Worm (Caenorhabditis elegans): ENCODE results near the gene dmsr-13.

Gene dmsr-13

DNA sequence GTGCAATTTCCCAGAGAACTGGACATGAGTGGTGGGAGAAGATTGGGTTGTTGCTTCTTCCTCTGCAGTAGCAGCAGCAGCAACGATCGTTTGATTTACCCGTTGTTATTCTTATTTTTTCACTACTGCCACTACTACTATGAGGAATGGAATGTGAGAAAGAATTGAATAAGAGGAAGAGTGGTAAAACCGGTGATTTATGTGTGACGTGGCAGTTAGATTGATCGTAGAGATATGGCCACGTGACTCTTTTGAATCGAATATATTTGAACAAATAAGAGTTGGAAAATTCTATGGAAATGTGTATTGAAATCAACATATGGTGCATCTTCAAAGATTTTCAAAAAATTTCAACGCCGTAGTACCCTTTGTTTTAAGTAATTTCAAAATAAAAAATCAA lies 23.4 kb downstream of the dmsr-13 start:
- TF ChIP-seq ceh-16 (tag; optimal IDR thresholded peaks at IDR 0.05) (no peak), C34F6.9 (tag; optimal IDR thresholded peaks at IDR 0.05) (peak; percentile 7), elt-3 (tag; optimal IDR thresholded peaks at IDR 0.05) (no peak), sma-9 (GFP tag; optimal IDR thresholded peaks at IDR 0.05) (no peak), sma-9 (tag; optimal IDR thresholded peaks at IDR 0.05) (no peak), mdl-1 (tag; optimal IDR thresholded peaks at IDR 0.05) (no peak), ztf-1 (GFP tag; conservative IDR thresholded peaks at IDR 0.05) (no peak), gmeb-1 (tag; optimal IDR thresholded peaks at IDR 0.05) (no peak), unc-39 (tag; optimal IDR thresholded peaks at IDR 0.05) (no peak), R02D3.7 (tag; optimal IDR thresholded peaks at IDR 0.05) (no peak), nhr-10 (tag; optimal IDR thresholded peaks at IDR 0.05) (no peak), crh-2 (tag; optimal IDR thresholded peaks at IDR 0.05) (peak; percentile 83)

DNA sequence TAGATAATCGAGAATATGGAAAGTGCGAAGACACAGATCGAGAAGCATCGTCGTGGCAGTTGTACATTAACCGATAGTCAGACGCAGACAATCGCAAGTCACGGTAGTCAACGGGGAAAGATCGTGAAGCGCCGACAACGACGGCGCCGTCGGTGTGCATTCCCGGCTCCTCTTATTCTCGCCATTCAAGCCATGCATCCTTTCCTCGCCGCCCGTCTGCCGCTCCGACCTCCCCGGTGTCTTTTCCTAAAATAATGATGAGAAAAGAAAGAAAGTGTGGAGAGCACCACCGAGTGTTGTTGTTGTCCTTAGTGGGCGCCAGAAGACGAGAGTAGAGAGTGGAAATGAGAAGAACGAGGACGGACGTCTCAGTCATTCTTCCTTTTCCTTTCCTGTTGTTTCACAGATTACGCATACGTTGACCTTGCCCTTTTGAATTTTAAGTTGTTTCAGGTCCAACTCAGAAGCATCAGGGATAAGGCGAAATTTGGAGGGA lies 25.9 kb downstream of the dmsr-13 start, which contains the start of gene ZC404.1:
TSS of gene ZC404.1 (plus strand) at position 446 of the 496 bp plus-strand sequence.
- TF ChIP-seq mab-5 (tag; optimal IDR thresholded peaks at IDR 0.05): no peak
- no peak for TF ChIP-seq ceh-82 (tag; optimal IDR thresholded peaks at IDR 0.05)
- no peak for TF ChIP-seq unc-62 (GFP tag; optimal IDR thresholded peaks at IDR 0.05)
- no peak for TF ChIP-seq zag-1 (tag; optimal IDR thresholded peaks at IDR 0.05)
- no peak for TF ChIP-seq nhr-237 (tag; optimal IDR thresholded peaks at IDR 0.05)
- peak; percentile 38 for TF ChIP-seq unc-55 (GFP tag; optimal IDR thresholded peaks at IDR 0.05)
- no peak for TF ChIP-seq fos-1 (tag; optimal IDR thresholded peaks at IDR 0.05)
- TF ChIP-seq elt-1 (tag; optimal IDR thresholded peaks at IDR 0.05): no peak
- TF ChIP-seq Y55F3AM.14 (GFP tag; optimal IDR thresholded peaks at IDR 0.05): no peak
- no peak for TF ChIP-seq ama-1 (optimal IDR thresholded peaks at IDR 0.05)
- TF ChIP-seq C34F6.9 (tag; optimal IDR thresholded peaks at IDR 0.05): no peak
- no peak for TF ChIP-seq ZK546.5 (tag; optimal IDR thresholded peaks at IDR 0.05)
- TF ChIP-seq snpc-4 (tag; optimal IDR thresholded peaks at IDR 0.05): peak; percentile 62
- no peak for TF ChIP-seq ztf-1 (GFP tag; conservative IDR thresholded peaks at IDR 0.05)
- no peak for TF ChIP-seq nhr-21 (tag; optimal IDR thresholded peaks at IDR 0.05)
- peak; percentile 6 for TF ChIP-seq nhr-129 (tag; optimal IDR thresholded peaks at IDR 0.05)
- TF ChIP-seq ceh-16 (tag; optimal IDR thresholded peaks at IDR 0.05): peak; percentile 27
- TF ChIP-seq peb-1 (tag; optimal IDR thresholded peaks at IDR 0.05): no peak
- TF ChIP-seq dmd-4 (tag; optimal IDR thresholded peaks at IDR 0.05): no peak
- no peak for TF ChIP-seq crh-2 (tag; optimal IDR thresholded peaks at IDR 0.05)
- no peak for TF ChIP-seq nhr-11 (tag; optimal IDR thresholded peaks at IDR 0.05)
- no peak for TF ChIP-seq nhr-23 (tag; optimal IDR thresholded peaks at IDR 0.05)
- TF ChIP-seq nhr-25 (tag; optimal IDR thresholded peaks at IDR 0.05): no peak
- TF ChIP-seq F13H6.1 (tag; optimal IDR thresholded peaks at IDR 0.05): peak; percentile 34

DNA sequence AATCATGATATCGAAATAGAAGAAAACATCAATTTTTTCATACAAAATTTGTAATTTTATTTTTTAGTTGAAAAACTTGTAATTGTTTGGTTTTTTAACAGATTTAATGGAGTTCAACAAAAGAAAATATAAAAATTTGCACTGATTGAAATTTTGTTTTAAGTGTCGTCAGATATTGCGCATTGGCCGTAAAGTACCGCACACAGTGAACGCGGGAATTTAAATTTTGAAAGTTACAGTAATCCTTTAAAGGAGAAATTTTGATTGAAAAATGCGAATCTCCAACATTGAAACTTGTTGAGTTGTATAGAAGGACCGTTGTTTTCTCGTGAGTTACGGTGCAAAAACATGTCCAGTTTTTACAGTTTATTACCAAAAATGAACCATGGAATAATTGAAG lies 26.7 kb downstream of the dmsr-13 start:
- TF ChIP-seq lin-11 (tag; optimal IDR thresholded peaks at IDR 0.05): no peak
- no peak for TF ChIP-seq ztf-4 (tag; optimal IDR thresholded peaks at IDR 0.05)
- TF ChIP-seq lsy-2 (tag; optimal IDR thresholded peaks at IDR 0.05): peak in 1 of 2 experiments; percentile 27

DNA sequence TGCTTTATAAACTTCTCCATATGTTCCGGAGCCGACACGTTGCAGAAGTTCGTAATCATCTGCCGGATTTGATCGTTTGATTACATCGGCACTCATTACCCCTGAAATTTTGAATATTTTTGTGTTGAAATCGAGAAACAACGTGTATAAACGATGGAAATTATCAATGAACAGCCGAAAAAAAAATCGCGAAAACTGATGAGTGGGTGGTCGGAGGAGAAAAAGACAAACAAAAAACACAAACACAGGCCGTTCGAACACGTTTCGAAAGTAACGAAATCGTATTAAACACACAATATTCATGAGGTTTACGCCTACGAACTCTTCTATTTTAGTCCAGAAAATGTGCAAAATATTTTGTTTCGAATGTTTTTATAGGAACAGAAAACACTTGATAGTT lies 27.1 kb downstream of the dmsr-13 start, which contains the start of gene gck-2:
TSS of gene gck-2 (minus strand) at position 101 of the 400 bp plus-strand sequence.
- TF ChIP-seq ama-1 (optimal IDR thresholded peaks at IDR 0.05) (no peak), nhr-25 (tag; optimal IDR thresholded peaks at IDR 0.05) (no peak), dmd-4 (tag; optimal IDR thresholded peaks at IDR 0.05) (no peak), zag-1 (tag; optimal IDR thresholded peaks at IDR 0.05) (no peak), C34F6.9 (tag; optimal IDR thresholded peaks at IDR 0.05) (no peak), nhr-129 (tag; optimal IDR thresholded peaks at IDR 0.05) (no peak), elt-3 (tag; optimal IDR thresholded peaks at IDR 0.05) (no peak), Y55F3AM.14 (GFP tag; optimal IDR thresholded peaks at IDR 0.05) (no peak)

DNA sequence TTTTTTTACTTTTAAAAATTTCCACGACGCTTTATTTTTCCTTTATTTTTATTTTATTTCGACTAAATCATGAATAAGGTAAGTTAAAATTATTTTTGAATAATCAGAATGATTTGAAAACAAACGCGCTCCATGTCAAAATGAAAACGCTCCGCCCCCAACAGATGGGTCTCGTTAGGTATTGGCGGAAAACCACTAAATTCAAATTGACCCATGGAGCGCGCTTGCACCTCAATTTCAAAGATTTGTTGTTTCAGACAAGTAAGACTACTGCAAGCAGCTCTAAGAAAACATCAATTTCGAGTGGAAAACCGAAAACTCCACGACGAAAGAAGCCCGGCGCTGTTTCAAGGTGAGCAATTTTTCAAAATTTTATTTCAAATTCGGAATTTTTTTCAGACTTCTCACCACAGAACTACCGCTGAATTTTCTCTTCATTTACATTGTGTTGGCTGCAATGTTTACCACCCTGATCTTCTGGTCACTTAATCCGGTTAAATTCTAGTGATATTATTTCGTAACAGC lies 31.7 kb downstream of the dmsr-13 start, which contains the start of gene ZC404.2:
TSS of gene ZC404.2 (plus strand) at position 47 of the 525 bp plus-strand sequence.
- TF ChIP-seq lin-11 (tag; optimal IDR thresholded peaks at IDR 0.05): no peak
- no peak for TF ChIP-seq ZK546.5 (tag; optimal IDR thresholded peaks at IDR 0.05)

Measured in whole organism, L2 larva.